Fruit fly (Drosophila melanogaster) whole organism, embryonic: ENCODE data around the gene CG32106.

Source experiments
- Atf6 ChIP-seq: fragments of 200-800 bp; sonication (Bioruptor generic); IDR thresholded peaks from 2 replicates; pipeline ENCODE4 v1.3.6; 2022; ENCODE audit warnings: missing biosample characterization, missing genetic modification characterization
- CG11247 ChIP-seq: fragments of 200-800 bp; sonication (Bioruptor generic); IDR thresholded peaks from 2 replicates; pipeline ENCODE4 v1.3.6; 2022; ENCODE audit warnings: missing biosample characterization, missing genetic modification characterization
- CG11456 ChIP-seq: fragments of 200-800 bp; sonication (Bioruptor generic); IDR thresholded peaks from 3 replicates; pipeline ENCODE4 v1.3.6; 2022; ENCODE audit warnings: missing biosample characterization, missing genetic modification characterization
- CG12744 ChIP-seq: fragments of 200-800 bp; sonication (Bioruptor generic); optimal IDR thresholded peaks from 2 replicates; lab custom pipeline; 2016; ENCODE audit warnings: missing biosample characterization, missing genetic modification characterization
- CG13775 ChIP-seq: fragments of 200-800 bp; sonication (Bioruptor generic); optimal IDR thresholded peaks from 3 replicates; lab custom pipeline; 2017; ENCODE audit warnings: missing biosample characterization, mild to moderate bottlenecking, missing genetic modification characterization
- CG15479 ChIP-seq: fragments of 200-800 bp; sonication (Bioruptor generic); optimal IDR thresholded peaks from 3 replicates; lab custom pipeline; 2019; ENCODE audit warnings: missing biosample characterization, mild to moderate bottlenecking, missing genetic modification characterization, moderate library complexity
- CG1647 ChIP-seq: fragments of 200-800 bp; sonication (Bioruptor generic); optimal IDR thresholded peaks from 3 replicates; lab custom pipeline; 2016; ENCODE audit warnings: missing biosample characterization, missing genetic modification characterization
- CG17359 ChIP-seq: fragments of 200-800 bp; sonication (Bioruptor generic); optimal IDR thresholded peaks from 3 replicates; lab custom pipeline; 2018; ENCODE audit warnings: missing biosample characterization, mild to moderate bottlenecking, missing genetic modification characterization, moderate library complexity
- CG18011 ChIP-seq: fragments of 200-800 bp; sonication (Bioruptor generic); optimal IDR thresholded peaks from 2 replicates; lab custom pipeline; 2017; ENCODE audit warnings: missing biosample characterization, missing genetic modification characterization, mild to moderate bottlenecking, moderate library complexity, missing genotype
- CG32767 ChIP-seq: fragments of 200-800 bp; sonication (Bioruptor generic); IDR thresholded peaks from 2 replicates; pipeline ENCODE4 v1.3.6; 2022; ENCODE audit warnings: missing biosample characterization, missing genetic modification characterization
- CG3281 ChIP-seq: fragments of 200-800 bp; sonication (Bioruptor generic); optimal IDR thresholded peaks from 3 replicates; lab custom pipeline; 2017; ENCODE audit warnings: missing biosample characterization, mild to moderate bottlenecking, missing genetic modification characterization
- CG3407 ChIP-seq: fragments of 200-800 bp; sonication (Bioruptor generic); optimal IDR thresholded peaks from 2 replicates; lab custom pipeline; 2018; ENCODE audit warnings: missing biosample characterization, mild to moderate bottlenecking, missing genetic modification characterization
- CG4424 ChIP-seq: fragments of 200-800 bp; sonication (Bioruptor generic); optimal IDR thresholded peaks from 3 replicates; lab custom pipeline; 2016; ENCODE audit warnings: missing biosample characterization, missing genetic modification characterization
- CG6683 ChIP-seq: fragments of 200-800 bp; sonication (Bioruptor generic); optimal IDR thresholded peaks from 2 replicates; lab custom pipeline; 2017; ENCODE audit warnings: missing biosample characterization, mild to moderate bottlenecking, missing genetic modification characterization, missing genetic modification reagents
- CG6791 ChIP-seq: fragments of 200-800 bp; sonication (Bioruptor generic); IDR thresholded peaks from 3 replicates; pipeline ENCODE4 v1.3.6; 2022; ENCODE audit warnings: missing biosample characterization, missing genetic modification characterization; ENCODE audit not compliant: partially characterized antibody
- D19B ChIP-seq: fragments of 200-800 bp; sonication (Bioruptor generic); optimal IDR thresholded peaks from 2 replicates; lab custom pipeline; 2017; ENCODE audit warnings: missing biosample characterization, mild to moderate bottlenecking, missing genetic modification characterization
- Doc2 ChIP-seq: fragments of 200-800 bp; sonication (Bioruptor generic); IDR thresholded peaks from 2 replicates; pipeline ENCODE4 v1.3.6; 2022; ENCODE audit warnings: missing biosample characterization, missing genetic modification characterization
- Gsc ChIP-seq: fragments of 200-800 bp; sonication (Bioruptor generic); IDR thresholded peaks from 2 replicates; pipeline ENCODE4 v1.3.6; 2022; ENCODE audit warnings: missing biosample characterization, missing genetic modification characterization
- Hmx ChIP-seq: fragments of 200-800 bp; sonication (Bioruptor generic); optimal IDR thresholded peaks from 2 replicates; lab custom pipeline; 2016; ENCODE audit warnings: missing biosample characterization, missing genetic modification characterization
- Jarid2 ChIP-seq: fragments of 200-800 bp; sonication (Bioruptor generic); optimal IDR thresholded peaks from 3 replicates; lab custom pipeline; 2017; ENCODE audit warnings: mild to moderate bottlenecking, missing biosample characterization, missing genetic modification reagents, missing genetic modification characterization
- Ptx1 ChIP-seq: fragments of 200-800 bp; sonication (Bioruptor generic); IDR thresholded peaks from 2 replicates; pipeline ENCODE4 v1.3.6; 2022; ENCODE audit warnings: missing biosample characterization, missing genetic modification characterization
- Scr ChIP-seq: fragments of 200-800 bp; sonication (Bioruptor generic); IDR thresholded peaks from 2 replicates; pipeline ENCODE4 v1.3.6; 2022; ENCODE audit warnings: missing biosample characterization, missing genetic modification characterization; ENCODE audit not compliant: partially characterized antibody
- Sin3A ChIP-seq: fragments of >200 bp; optimal IDR thresholded peaks from 2 replicates; lab custom pipeline; 2018
- Taf1 ChIP-seq: fragments of 200-800 bp; sonication (Bioruptor generic); IDR thresholded peaks from 2 replicates; pipeline ENCODE4 v1.3.6; 2022; ENCODE audit warnings: missing biosample characterization, missing genetic modification characterization
- Usf ChIP-seq: fragments of 200-800 bp; sonication (Bioruptor generic); optimal IDR thresholded peaks from 2 replicates; lab custom pipeline; 2017; ENCODE audit warnings: missing genotype, missing biosample characterization, missing genetic modification characterization
- ap ChIP-seq: fragments of 200-800 bp; sonication (Bioruptor generic); IDR thresholded peaks from 2 replicates; pipeline ENCODE4 v1.3.6; 2022; ENCODE audit warnings: missing biosample characterization, missing genetic modification characterization
- ase ChIP-seq: fragments of 200-800 bp; sonication (Bioruptor generic); IDR thresholded peaks from 3 replicates; pipeline ENCODE4 v1.3.6; 2022; ENCODE audit warnings: missing biosample characterization, missing genetic modification characterization
- bab2 ChIP-seq: fragments of 200-800 bp; sonication (Bioruptor generic); optimal IDR thresholded peaks from 2 replicates; lab custom pipeline; 2016; ENCODE audit warnings: missing biosample characterization, missing genetic modification characterization
- cad ChIP-seq: fragments of >200 bp; optimal IDR thresholded peaks from 2 replicates; lab custom pipeline; 2017; ENCODE audit warnings: missing biosample characterization, missing genetic modification characterization
- cg ChIP-seq: fragments of 200-800 bp; sonication (Bioruptor generic); optimal IDR thresholded peaks from 3 replicates; lab custom pipeline; 2019; ENCODE audit warnings: missing biosample characterization, mild to moderate bottlenecking, missing genetic modification characterization, moderate library complexity
- crp ChIP-seq, 2 experiments: fragments of 200-800 bp; sonication (Bioruptor generic); optimal IDR thresholded peaks; 2 replicates in 1 of 2; 3 replicates in 1 of 2; lab custom pipeline; 2017; ENCODE audit warnings: missing biosample characterization in 2 of 2, missing genetic modification characterization in 2 of 2, mild to moderate bottlenecking in 1 of 2, moderate library complexity in 1 of 2
- dmrt11E ChIP-seq: fragments of 200-800 bp; sonication (Bioruptor generic); optimal IDR thresholded peaks from 3 replicates; lab custom pipeline; 2018; ENCODE audit warnings: missing biosample characterization, mild to moderate bottlenecking, missing genetic modification characterization, moderate library complexity
- dysf ChIP-seq: fragments of 200-800 bp; sonication (Bioruptor generic); IDR thresholded peaks from 3 replicates; pipeline ENCODE4 v1.3.6; 2022; ENCODE audit warnings: missing biosample characterization, missing genetic modification characterization
- en ChIP-seq: fragments of 200-800 bp; sonication (Bioruptor generic); optimal IDR thresholded peaks from 2 replicates; lab custom pipeline; 2016; ENCODE audit warnings: missing biosample characterization, missing genetic modification characterization
- eyg ChIP-seq: fragments of 200-800 bp; sonication (Bioruptor generic); optimal IDR thresholded peaks from 3 replicates; lab custom pipeline; 2016; ENCODE audit warnings: missing biosample characterization, missing genetic modification characterization
- ham ChIP-seq: fragments of 200-800 bp; sonication (Bioruptor generic); IDR thresholded peaks from 2 replicates; pipeline ENCODE4 v1.3.6; 2022; ENCODE audit warnings: missing biosample characterization, missing genetic modification characterization
- her ChIP-seq: fragments of 200-800 bp; sonication (Bioruptor generic); optimal IDR thresholded peaks from 2 replicates; lab custom pipeline; 2016; ENCODE audit warnings: missing biosample characterization, missing genetic modification characterization
- knrl ChIP-seq: fragments of 200-800 bp; sonication (Bioruptor generic); IDR thresholded peaks from 3 replicates; pipeline ENCODE4 v1.3.6; 2022; ENCODE audit warnings: missing biosample characterization, missing genetic modification characterization; ENCODE audit not compliant: partially characterized antibody
- oc ChIP-seq: fragments of 200-800 bp; sonication (Bioruptor generic); optimal IDR thresholded peaks from 2 replicates; lab custom pipeline; 2018; ENCODE audit warnings: missing biosample characterization, mild to moderate bottlenecking, missing genetic modification characterization, moderate library complexity
- prd ChIP-seq, 3 experiments: fragments of >200 bp in 2 of 3; fragments of 200-800 bp in 1 of 3; sonication (Bioruptor generic) in 1 of 3; optimal IDR thresholded peaks in 2 of 3; IDR thresholded peaks in 1 of 3; 2 replicates in 2 of 3; 3 replicates in 1 of 3; pipeline versions ENCODE4 v1.3.6 to Lab custom; 2017 to 2022; ENCODE audit warnings: missing biosample characterization in 1 of 3, missing genetic modification characterization in 1 of 3
- schlank ChIP-seq: fragments of 200-800 bp; sonication (Bioruptor generic); optimal IDR thresholded peaks from 2 replicates; lab custom pipeline; 2018; ENCODE audit warnings: missing biosample characterization, mild to moderate bottlenecking, missing genetic modification characterization
- sim ChIP-seq: fragments of 200-800 bp; sonication (Bioruptor generic); IDR thresholded peaks from 2 replicates; pipeline ENCODE4 v1.3.6; 2022; ENCODE audit warnings: missing biosample characterization, missing genetic modification characterization
- slbo ChIP-seq: fragments of 200-800 bp; sonication (Bioruptor generic); IDR thresholded peaks from 2 replicates; pipeline ENCODE4 v1.3.6; 2022; ENCODE audit warnings: missing biosample characterization, missing genetic modification characterization
- sqz ChIP-seq: fragments of 200-800 bp; sonication (Bioruptor generic); optimal IDR thresholded peaks from 3 replicates; lab custom pipeline; 2018; ENCODE audit warnings: missing biosample characterization, mild to moderate bottlenecking, missing genetic modification characterization
- sug ChIP-seq: fragments of 200-800 bp; optimal IDR thresholded peaks from 2 replicates; lab custom pipeline; 2019; ENCODE audit warnings: missing biosample characterization, mild to moderate bottlenecking, missing genetic modification characterization, moderate library complexity
- tap ChIP-seq: fragments of 200-800 bp; optimal IDR thresholded peaks from 3 replicates; lab custom pipeline; 2019; ENCODE audit warnings: missing biosample characterization, mild to moderate bottlenecking, missing genetic modification characterization, moderate library complexity
- tio ChIP-seq: fragments of 200-800 bp; sonication (Bioruptor generic); optimal IDR thresholded peaks from 2 replicates; lab custom pipeline; 2017; ENCODE audit warnings: missing biosample characterization, missing genetic modification characterization, inconsistent platforms
- trh ChIP-seq: fragments of 200-800 bp; sonication (Bioruptor generic); optimal IDR thresholded peaks from 2 replicates; lab custom pipeline; 2016; ENCODE audit warnings: missing biosample characterization, missing genetic modification characterization
- unc-4 ChIP-seq: fragments of 200-800 bp; sonication (Bioruptor generic); IDR thresholded peaks from 2 replicates; pipeline ENCODE4 v1.3.6; 2022; ENCODE audit warnings: missing biosample characterization, missing genetic modification characterization; ENCODE audit not compliant: partially characterized antibody

The CG32106 gene

dm6 chr3L:12772740-12773686 lies 5.5 kb downstream of the CG32106 start, which contains the start of gene Hip1 (continued):
- TF ChIP-seq CG18011 (GFP tag; lab: Kevin White, UChicago) (no peak), knrl (peak; percentile 85), schlank (tag; lab: Kevin White, UChicago) (no peak), dmrt11E (tag; lab: Kevin White, UChicago) (no peak), Doc2 (GFP tag; lab: Robert Waterston, UW) (no peak), Scr (GFP tag; lab: Robert Waterston, UW) (peak; percentile 88), bab2 (GFP tag; lab: Kevin White, UChicago) (no peak), D19B (GFP tag; lab: Kevin White, UChicago) (no peak), cad (GFP tag; lab: Kevin White, UChicago) (no peak), sug (tag; lab: Kevin White, UChicago) (no peak), Hmx (GFP tag; lab: Kevin White, UChicago) (no peak), Usf (no peak), oc (tag; lab: Kevin White, UChicago) (no peak), CG4424 (GFP tag; lab: Kevin White, UChicago) (no peak), trh (GFP tag; lab: Kevin White, UChicago) (no peak), Jarid2 (GFP tag; lab: Kevin White, UChicago) (no peak), her (no peak), CG6791 (peak; percentile 89), Atf6 (no peak), cg (GFP tag; lab: Kevin White, UChicago) (peak; percentile 57), CG13775 (no peak), CG12744 (GFP tag; lab: Kevin White, UChicago) (no peak), tap (tag; lab: Kevin White, UChicago) (no peak), CG11456 (GFP tag; lab: Robert Waterston, UW) (no peak), CG6683 (no peak), CG1647 (GFP tag; lab: Kevin White, UChicago) (no peak), sqz (GFP tag; lab: Kevin White, UChicago) (no peak), dysf (GFP tag; lab: Robert Waterston, UW) (no peak), CG3407 (no peak), ase (GFP tag; lab: Robert Waterston, UW) (no peak), CG3281 (GFP tag; lab: Kevin White, UChicago) (no peak), prd (optimal IDR thresholded peaks at IDR 0.05; lab: Kevin White, UChicago) (no peak), prd (GFP tag; IDR thresholded peaks at IDR 0.05; lab: Robert Waterston, UW) (no peak), sim (GFP tag; lab: Robert Waterston, UW) (no peak), unc-4 (GFP tag; lab: Robert Waterston, UW) (peak; percentile 91), CG11247 (GFP tag; lab: Robert Waterston, UW) (no peak), CG32767 (GFP tag; lab: Robert Waterston, UW) (no peak), CG17359 (tag; lab: Kevin White, UChicago) (no peak), slbo (no peak), tio (GFP tag; lab: Kevin White, UChicago) (no peak), crp (GFP tag; optimal IDR thresholded peaks at IDR 0.05; lab: Kevin White, UChicago) (peak in 1 of 2 experiments; percentile 7), Sin3A (lab: Kevin White, UChicago) (peak; percentile 13), en (GFP tag; lab: Kevin White, UChicago) (no peak), Ptx1 (GFP tag; lab: Robert Waterston, UW) (no peak), ap (no peak), Gsc (no peak), eyg (GFP tag; lab: Kevin White, UChicago) (no peak), ham (GFP tag; lab: Robert Waterston, UW) (no peak), CG15479 (GFP tag; lab: Kevin White, UChicago) (no peak), Taf1 (no peak)
